Worm (Caenorhabditis elegans): ENCODE measurements around the gene pmt-2.

Gene pmt-2

ce11 chrV:4628517-4628930 is at the start of gene pmt-2:
Gene pmt-2, plus strand, starts transcription at chrV:4628580.
- TF ChIP-seq ztf-26 (tag; optimal IDR thresholded peaks at IDR 0.05) = peak; percentile 35
- TF ChIP-seq nhr-27 (tag; optimal IDR thresholded peaks at IDR 0.05) = peak; percentile 5
- no peak for TF ChIP-seq unc-62 (GFP tag; optimal IDR thresholded peaks at IDR 0.05)
- TF ChIP-seq hrde-1 (tag; optimal IDR thresholded peaks at IDR 0.05; ENCODE audit: borderline replicate concordance) = no peak
- peak; percentile 14 for TF ChIP-seq F57C9.4 (tag; optimal IDR thresholded peaks at IDR 0.05)
- TF ChIP-seq B0336.3 (GFP tag; IDR thresholded peaks at IDR 0.05) = 0 out of 2 replicates have a peak, but pooled peaks have one; percentile 54
- no peak for TF ChIP-seq pbrm-1 (GFP tag; IDR thresholded peaks at IDR 0.05)
- TF ChIP-seq let-607 (tag; optimal IDR thresholded peaks at IDR 0.05) = peak in 1 of 2 experiments; percentile 54
- TF ChIP-seq B0261.1 (tag; optimal IDR thresholded peaks at IDR 0.05) = no peak
- peak; percentile 71 for TF ChIP-seq nhr-80 (tag; optimal IDR thresholded peaks at IDR 0.05)
- TF ChIP-seq lin-40 (tag; optimal IDR thresholded peaks at IDR 0.05) = peak; percentile 21
- TF ChIP-seq lin-26 (GFP tag; IDR thresholded peaks at IDR 0.05) = 0 out of 2 replicates have a peak, but pooled peaks have one; percentile 11
- 0 out of 2 replicates have a peak, but pooled peaks have one; percentile 16 for TF ChIP-seq madf-3 (GFP tag; IDR thresholded peaks at IDR 0.05)
- peak; percentile 10 for TF ChIP-seq chd-7 (tag; optimal IDR thresholded peaks at IDR 0.05)
- peak; percentile 48 for TF ChIP-seq atf-7 (tag; optimal IDR thresholded peaks at IDR 0.05)
- TF ChIP-seq cebp-1 (GFP tag; IDR thresholded peaks at IDR 0.05) = no peak
- peak; percentile 4 for TF ChIP-seq cebp-1 (tag; optimal IDR thresholded peaks at IDR 0.05)

- no peak for TF ChIP-seq bed-2 (GFP tag; IDR thresholded peaks at IDR 0.05)
- TF ChIP-seq atf-7 (tag; optimal IDR thresholded peaks at IDR 0.05) = no peak
- TF ChIP-seq K11D2.4 (GFP tag; IDR thresholded peaks at IDR 0.05) = no peak
- TF ChIP-seq cebp-2 (GFP tag; IDR thresholded peaks at IDR 0.05) = no peak
- TF ChIP-seq F37B4.10 (GFP tag; IDR thresholded peaks at IDR 0.05) = no peak
- TF ChIP-seq snpc-4 (GFP tag; optimal IDR thresholded peaks at IDR 0.05) = no peak
- no peak for TF ChIP-seq snpc-4 (tag; optimal IDR thresholded peaks at IDR 0.05)
- no peak for TF ChIP-seq aptf-2 (GFP tag; conservative IDR thresholded peaks at IDR 0.05)
- TF ChIP-seq Y56A3A.18 (GFP tag; IDR thresholded peaks at IDR 0.05) = no peak
- no peak for TF ChIP-seq T07F8.4 (tag; optimal IDR thresholded peaks at IDR 0.05)
- TF ChIP-seq mel-28 (tag; optimal IDR thresholded peaks at IDR 0.05; ENCODE audit: borderline replicate concordance) = no peak
- no peak for TF ChIP-seq madf-10 (tag; optimal IDR thresholded peaks at IDR 0.05)
These were observed 47.8 kb upstream of the pmt-2 start for ce11 chrV:4580594-4580993.

- TF ChIP-seq ceh-40 (GFP tag; IDR thresholded peaks at IDR 0.05) (no peak), pha-4 (tag; optimal IDR thresholded peaks at IDR 0.05) (no peak), mel-28 (tag; optimal IDR thresholded peaks at IDR 0.05; ENCODE audit: borderline replicate concordance) (no peak), mcd-1 (GFP tag; IDR thresholded peaks at IDR 0.05) (no peak), aptf-2 (GFP tag; conservative IDR thresholded peaks at IDR 0.05) (no peak), F37B4.10 (GFP tag; IDR thresholded peaks at IDR 0.05) (no peak), efl-1 (GFP tag; optimal IDR thresholded peaks at IDR 0.05) (no peak), atf-7 (tag; optimal IDR thresholded peaks at IDR 0.05) (no peak), Y56A3A.18 (GFP tag; IDR thresholded peaks at IDR 0.05) (no peak), gei-17 (GFP tag; optimal IDR thresholded peaks at IDR 0.05) (no peak), ama-1 (optimal IDR thresholded peaks at IDR 0.05) (no peak), ama-1 (GFP tag; optimal IDR thresholded peaks at IDR 0.05) (no peak), tbx-9 (tag; optimal IDR thresholded peaks at IDR 0.05; ENCODE audit: borderline replicate concordance) (no peak), pbrm-1 (GFP tag; IDR thresholded peaks at IDR 0.05) (no peak), sdz-38 (tag; optimal IDR thresholded peaks at IDR 0.05) (no peak), rpc-1 (optimal IDR thresholded peaks at IDR 0.05) (no peak), rpc-1 (tag; optimal IDR thresholded peaks at IDR 0.05) (no peak), ekl-4 (GFP tag; IDR thresholded peaks at IDR 0.05) (no peak), ztf-26 (tag; optimal IDR thresholded peaks at IDR 0.05) (no peak), cebp-2 (GFP tag; IDR thresholded peaks at IDR 0.05) (no peak)
These were observed 43.4 kb upstream of the pmt-2 start, which contains the start of gene Y61A9LA.1 for ce11 chrV:4585009-4585408. Gene Y61A9LA.1, plus strand, starts transcription at chrV:4585309.

Data from whole organism, young adult.